Fruit fly (Drosophila melanogaster) whole organism, embryonic: Measurements from ENCODE around the gene CG44437.

ENCODE experiments used
- Adf1 ChIP-seq: fragments of 200-800 bp; sonication (Bioruptor generic); IDR thresholded peaks from 2 replicates; pipeline ENCODE4 v1.3.6; 2022; ENCODE audit warnings: missing biosample characterization, missing genetic modification characterization
- Aef1 ChIP-seq: fragments of 200-800 bp; sonication (Bioruptor generic); IDR thresholded peaks from 3 replicates; pipeline ENCODE4 v1.3.6; 2022; ENCODE audit warnings: missing biosample characterization, missing genetic modification characterization
- BtbVII ChIP-seq: fragments of 200-800 bp; sonication (Bioruptor generic); optimal IDR thresholded peaks from 3 replicates; lab custom pipeline; 2017; ENCODE audit warnings: missing biosample characterization, mild to moderate bottlenecking, missing genetic modification characterization
- C15 ChIP-seq: fragments of 200-800 bp; sonication (Bioruptor generic); IDR thresholded peaks from 3 replicates; pipeline ENCODE4 v1.3.6; 2022; ENCODE audit warnings: missing biosample characterization, missing genetic modification characterization
- CG11456 ChIP-seq: fragments of 200-800 bp; sonication (Bioruptor generic); IDR thresholded peaks from 3 replicates; pipeline ENCODE4 v1.3.6; 2022; ENCODE audit warnings: missing biosample characterization, missing genetic modification characterization
- CG12155 ChIP-seq: fragments of 200-800 bp; sonication (Bioruptor generic); optimal IDR thresholded peaks from 3 replicates; lab custom pipeline; 2016; ENCODE audit warnings: missing biosample characterization, missing genetic modification characterization
- CG12219 ChIP-seq: fragments of 200-800 bp; sonication (Bioruptor generic); optimal IDR thresholded peaks from 3 replicates; lab custom pipeline; 2018; ENCODE audit warnings: missing biosample characterization, mild to moderate bottlenecking, missing genetic modification characterization
- CG12942 ChIP-seq: fragments of 200-800 bp; sonication (Bioruptor generic); optimal IDR thresholded peaks from 3 replicates; lab custom pipeline; 2016; ENCODE audit warnings: missing biosample characterization, missing genetic modification characterization
- CG14441 ChIP-seq: fragments of 200-800 bp; sonication (Bioruptor generic); IDR thresholded peaks from 2 replicates; pipeline ENCODE4 v1.3.6; 2022; ENCODE audit warnings: missing biosample characterization, missing genetic modification characterization
- CG16863 ChIP-seq: fragments of 200-800 bp; sonication (Bioruptor generic); optimal IDR thresholded peaks from 3 replicates; lab custom pipeline; 2016; ENCODE audit warnings: missing biosample characterization, missing genetic modification characterization
- CG17361 ChIP-seq: fragments of 200-800 bp; sonication (Bioruptor generic); IDR thresholded peaks from 3 replicates; pipeline ENCODE4 v1.3.6; 2022; ENCODE audit warnings: missing biosample characterization, missing genetic modification characterization
- CG17568 ChIP-seq: fragments of 200-800 bp; sonication (Bioruptor generic); optimal IDR thresholded peaks from 2 replicates; lab custom pipeline; 2018; ENCODE audit warnings: missing biosample characterization, mild to moderate bottlenecking, missing genetic modification characterization, moderate library complexity
- CG17829 ChIP-seq: fragments of 200-800 bp; optimal IDR thresholded peaks from 2 replicates; lab custom pipeline; 2019; ENCODE audit warnings: missing biosample characterization, mild to moderate bottlenecking, missing genetic modification characterization, moderate library complexity
- CG1832 ChIP-seq: fragments of 200-800 bp; sonication (Bioruptor generic); optimal IDR thresholded peaks from 2 replicates; lab custom pipeline; 2017; ENCODE audit warnings: missing biosample characterization, mild to moderate bottlenecking, missing genetic modification characterization, inconsistent platforms
- CG2678 ChIP-seq: fragments of 200-800 bp; sonication (Bioruptor generic); optimal IDR thresholded peaks from 3 replicates; lab custom pipeline; 2019; ENCODE audit warnings: missing biosample characterization, mild to moderate bottlenecking, missing genetic modification characterization, moderate library complexity
- CG2875 ChIP-seq: fragments of 200-800 bp; sonication (Bioruptor generic); optimal IDR thresholded peaks from 2 replicates; lab custom pipeline; 2017; ENCODE audit warnings: missing biosample characterization, mild to moderate bottlenecking, missing genetic modification characterization, missing genetic modification reagents
- CG30403 ChIP-seq: fragments of 200-800 bp; sonication (Bioruptor generic); optimal IDR thresholded peaks from 3 replicates; lab custom pipeline; 2016; ENCODE audit warnings: missing biosample characterization, missing genetic modification characterization
- CG3065 ChIP-seq: fragments of 200-800 bp; sonication (Bioruptor generic); optimal IDR thresholded peaks from 2 replicates; lab custom pipeline; 2016; ENCODE audit warnings: missing biosample characterization, missing genetic modification characterization
- CG32532 ChIP-seq: fragments of 200-800 bp; sonication (Bioruptor generic); IDR thresholded peaks from 2 replicates; pipeline ENCODE4 v1.3.6; 2022; ENCODE audit warnings: missing biosample characterization, missing genetic modification characterization
- CG6175 ChIP-seq: fragments of 200-800 bp; sonication (Bioruptor generic); IDR thresholded peaks from 3 replicates; pipeline ENCODE4 v1.3.6; 2022; ENCODE audit warnings: missing biosample characterization, missing genetic modification characterization
- CG7786 ChIP-seq: fragments of 200-800 bp; sonication (Bioruptor generic); optimal IDR thresholded peaks from 2 replicates; lab custom pipeline; 2016; ENCODE audit warnings: missing biosample characterization, missing genetic modification characterization
- CG7987 ChIP-seq: fragments of 200-800 bp; sonication (Bioruptor generic); optimal IDR thresholded peaks from 2 replicates; lab custom pipeline; 2018; ENCODE audit warnings: missing biosample characterization, mild to moderate bottlenecking, missing genetic modification characterization, moderate library complexity
- Dll ChIP-seq: fragments of 200-800 bp; sonication (Bioruptor generic); IDR thresholded peaks from 4 replicates; pipeline ENCODE4 v1.3.6; 2022; ENCODE audit warnings: missing biosample characterization, missing genetic modification characterization; ENCODE audit not compliant: partially characterized antibody
- ERR ChIP-seq: fragments of 200-800 bp; sonication (Bioruptor generic); optimal IDR thresholded peaks from 2 replicates; lab custom pipeline; 2016; ENCODE audit warnings: missing biosample characterization, missing genetic modification characterization
- Hey ChIP-seq: fragments of 200-800 bp; sonication (Bioruptor generic); optimal IDR thresholded peaks from 3 replicates; lab custom pipeline; 2018; ENCODE audit warnings: missing biosample characterization, mild to moderate bottlenecking, missing genetic modification characterization
- MESR4 ChIP-seq: fragments of 200-800 bp; sonication (Bioruptor generic); optimal IDR thresholded peaks from 2 replicates; lab custom pipeline; 2018; ENCODE audit warnings: missing biosample characterization, mild to moderate bottlenecking, missing genetic modification characterization, moderate library complexity
- NC2β ChIP-seq: fragments of 200-800 bp; sonication (Bioruptor generic); optimal IDR thresholded peaks from 2 replicates; lab custom pipeline; 2016; ENCODE audit warnings: missing biosample characterization, missing genetic modification characterization
- Neu2 ChIP-seq: fragments of 200-800 bp; sonication (Bioruptor generic); optimal IDR thresholded peaks from 3 replicates; lab custom pipeline; 2016; ENCODE audit warnings: missing biosample characterization, missing genetic modification characterization, borderline replicate concordance
- Oli ChIP-seq: fragments of 200-800 bp; sonication (Bioruptor generic); optimal IDR thresholded peaks from 2 replicates; lab custom pipeline; 2018; ENCODE audit warnings: missing biosample characterization, mild to moderate bottlenecking, missing genetic modification characterization, moderate library complexity
- Opbp ChIP-seq: fragments of 200-800 bp; sonication (Bioruptor generic); IDR thresholded peaks from 3 replicates; pipeline ENCODE4 v1.3.6; 2022; ENCODE audit warnings: missing biosample characterization, missing genetic modification characterization; ENCODE audit not compliant: partially characterized antibody
- PHDP ChIP-seq: fragments of 200-800 bp; sonication (Bioruptor generic); optimal IDR thresholded peaks from 3 replicates; lab custom pipeline; 2018; ENCODE audit warnings: missing biosample characterization, mild to moderate bottlenecking, missing genetic modification characterization, moderate library complexity
- Ravus ChIP-seq: fragments of 200-800 bp; sonication (Bioruptor generic); IDR thresholded peaks from 2 replicates; pipeline ENCODE4 v1.3.6; 2022; ENCODE audit warnings: missing biosample characterization, missing genetic modification characterization
- Stat92E ChIP-seq, 3 experiments: fragments of >200 bp in 2 of 3; fragments of 200-800 bp in 1 of 3; sonication (Bioruptor generic) in 1 of 3; optimal IDR thresholded peaks; 2 replicates each; lab custom pipeline; 2017 to 2019; ENCODE audit warnings: missing biosample characterization in 3 of 3, missing genetic modification characterization in 3 of 3, mild to moderate bottlenecking in 1 of 3, moderate library complexity in 1 of 3
- ase ChIP-seq: fragments of 200-800 bp; sonication (Bioruptor generic); IDR thresholded peaks from 3 replicates; pipeline ENCODE4 v1.3.6; 2022; ENCODE audit warnings: missing biosample characterization, missing genetic modification characterization
- br ChIP-seq: fragments of >200 bp; optimal IDR thresholded peaks from 2 replicates; lab custom pipeline; 2017
- chm ChIP-seq: fragments of 200-800 bp; sonication (Bioruptor generic); IDR thresholded peaks from 2 replicates; pipeline ENCODE4 v1.3.6; 2022; ENCODE audit warnings: missing biosample characterization, missing genetic modification characterization
- crc ChIP-seq: fragments of 200-800 bp; sonication (Bioruptor generic); optimal IDR thresholded peaks from 2 replicates; lab custom pipeline; 2016; ENCODE audit warnings: missing biosample characterization, missing genetic modification characterization
- dmrt11E ChIP-seq: fragments of 200-800 bp; sonication (Bioruptor generic); optimal IDR thresholded peaks from 3 replicates; lab custom pipeline; 2018; ENCODE audit warnings: missing biosample characterization, mild to moderate bottlenecking, missing genetic modification characterization, moderate library complexity
- dpn ChIP-seq, 2 experiments: fragments of 200-800 bp; sonication (Bioruptor generic); optimal IDR thresholded peaks; 3 replicates each; lab custom pipeline; 2016; ENCODE audit warnings: missing biosample characterization in 2 of 2, missing genetic modification characterization in 2 of 2
- fd96Cb ChIP-seq: fragments of 200-800 bp; sonication (Bioruptor generic); optimal IDR thresholded peaks from 2 replicates; lab custom pipeline; 2018; ENCODE audit warnings: missing biosample characterization, mild to moderate bottlenecking, missing genetic modification characterization, moderate library complexity
- gsb ChIP-seq: fragments of 200-800 bp; sonication (Bioruptor generic); IDR thresholded peaks from 2 replicates; pipeline ENCODE4 v1.3.6; 2022; ENCODE audit warnings: missing biosample characterization, missing genetic modification characterization
- ham ChIP-seq: fragments of 200-800 bp; sonication (Bioruptor generic); IDR thresholded peaks from 2 replicates; pipeline ENCODE4 v1.3.6; 2022; ENCODE audit warnings: missing biosample characterization, missing genetic modification characterization
- her ChIP-seq: fragments of 200-800 bp; sonication (Bioruptor generic); optimal IDR thresholded peaks from 2 replicates; lab custom pipeline; 2016; ENCODE audit warnings: missing biosample characterization, missing genetic modification characterization
- jigr1 ChIP-seq: fragments of 200-800 bp; sonication (Bioruptor generic); IDR thresholded peaks from 3 replicates; pipeline ENCODE4 v1.3.6; 2022; ENCODE audit warnings: missing biosample characterization, missing genetic modification characterization
- schlank ChIP-seq: fragments of 200-800 bp; sonication (Bioruptor generic); optimal IDR thresholded peaks from 2 replicates; lab custom pipeline; 2018; ENCODE audit warnings: missing biosample characterization, mild to moderate bottlenecking, missing genetic modification characterization
- seq ChIP-seq: fragments of 200-800 bp; sonication (Bioruptor generic); IDR thresholded peaks from 2 replicates; pipeline ENCODE4 v1.3.6; 2022; ENCODE audit warnings: missing biosample characterization, missing genetic modification characterization
- tgo ChIP-seq: fragments of 200-800 bp; sonication (Bioruptor generic); IDR thresholded peaks from 3 replicates; pipeline ENCODE4 v1.3.6; 2022; ENCODE audit warnings: missing biosample characterization, missing genetic modification characterization
- z ChIP-seq: fragments of 200-800 bp; sonication (Bioruptor generic); IDR thresholded peaks from 3 replicates; pipeline ENCODE4 v1.3.6; 2022; ENCODE audit warnings: missing biosample characterization, missing genetic modification characterization

Gene CG44437

DNA sequence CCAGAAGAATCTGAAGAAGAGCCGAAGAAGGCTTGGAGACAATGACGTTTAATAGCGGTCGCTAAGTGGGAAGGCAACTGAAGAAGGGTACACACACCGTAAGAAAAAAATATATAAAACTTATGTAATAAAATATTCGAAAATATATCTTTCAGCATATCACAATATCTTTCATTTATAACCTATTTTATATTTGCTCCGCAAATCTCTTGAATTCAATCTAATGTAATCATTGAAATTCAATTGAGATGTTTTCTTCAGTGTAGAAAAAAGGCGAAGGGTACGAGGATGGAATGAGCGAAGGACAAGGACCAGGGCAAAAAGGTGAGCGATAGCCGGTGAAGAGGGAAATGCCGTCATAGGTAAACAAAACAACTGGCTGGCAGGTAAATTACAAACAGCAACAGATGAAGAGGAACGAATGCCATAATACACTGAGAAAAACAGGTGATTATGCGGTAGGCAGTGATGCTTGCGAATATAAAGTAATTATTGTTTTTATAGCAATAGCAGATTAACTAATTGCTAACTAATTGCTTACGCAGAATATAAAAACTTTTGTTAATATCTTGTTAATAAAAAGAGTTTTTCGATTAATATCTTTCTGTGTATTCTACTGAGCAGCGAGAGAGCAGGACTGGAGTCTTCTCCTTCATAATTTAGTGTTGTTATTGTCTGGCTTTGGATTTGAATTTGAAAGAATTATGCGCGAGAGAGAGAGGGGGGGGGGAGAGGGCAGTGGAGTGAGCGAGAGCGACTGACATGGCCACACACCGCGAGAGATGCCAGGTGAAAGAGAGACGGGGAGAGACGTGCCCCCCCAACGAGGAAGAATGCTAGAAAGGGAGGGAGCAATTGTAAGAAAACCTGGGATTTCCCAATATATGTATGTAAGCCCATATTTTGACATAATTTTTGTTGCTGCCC, 32.0 kb upstream of the CG44437 start (continued):
- TF ChIP-seq NC2β, result peak; percentile 76
- peak; percentile 74; the same call in 1 of the 3 replicates for TF ChIP-seq CG6175 (GFP tag; lab: Robert Waterston, UW)
- TF ChIP-seq her (GFP tag; lab: Kevin White, UChicago), result peak; percentile 23
- TF ChIP-seq crc, result peak; percentile 58
- TF ChIP-seq PHDP (tag; lab: Kevin White, UChicago), result peak; percentile 61
- TF ChIP-seq chm (GFP tag; lab: Robert Waterston, UW), result peak; percentile 82; the same call in 1 of the 2 replicates
- TF ChIP-seq CG17361 (GFP tag; lab: Robert Waterston, UW), result peak; percentile 89
- peak; percentile 64 for TF ChIP-seq BtbVII
- TF ChIP-seq C15 (GFP tag; lab: Robert Waterston, UW), result no peak
- TF ChIP-seq ham, result 0 out of 2 replicates have a peak, but pooled peaks have one; percentile 47
- TF ChIP-seq CG12219 (GFP tag; lab: Kevin White, UChicago), result peak; percentile 60
- TF ChIP-seq Oli (tag; lab: Kevin White, UChicago), result peak; percentile 85
- TF ChIP-seq dpn (GFP tag; optimal IDR thresholded peaks at IDR 0.05; lab: Kevin White, UChicago), result peak; percentile 71 to 82
- TF ChIP-seq MESR4 (GFP tag; lab: Kevin White, UChicago), result no peak
- peak; percentile 38 for TF ChIP-seq schlank (tag; lab: Kevin White, UChicago)
- peak; percentile 79 for TF ChIP-seq tgo (GFP tag; lab: Robert Waterston, UW)
- TF ChIP-seq CG12155 (GFP tag; lab: Kevin White, UChicago), result peak; percentile 77
- peak; percentile 96 for TF ChIP-seq dmrt11E (tag; lab: Kevin White, UChicago)
- TF ChIP-seq Aef1 (GFP tag; lab: Robert Waterston, UW), result peak; percentile 62; the same call in 2 of the 3 replicates
- TF ChIP-seq CG12942 (GFP tag; lab: Kevin White, UChicago), result peak; percentile 69
- TF ChIP-seq br (lab: Kevin White, UChicago), result no peak
- peak; percentile 35; the same call in 1 of the 2 replicates for TF ChIP-seq seq (GFP tag; lab: Robert Waterston, UW)
- TF ChIP-seq CG30403, result peak; percentile 84
- peak in 1 of 3 experiments; percentile 69 for TF ChIP-seq Stat92E (GFP tag; optimal IDR thresholded peaks at IDR 0.05; lab: Kevin White, UChicago)
- TF ChIP-seq CG11456, result peak; percentile 63; the same call in 1 of the 3 replicates
- TF ChIP-seq CG16863 (GFP tag; lab: Kevin White, UChicago), result peak; percentile 79
- TF ChIP-seq CG7786 (GFP tag; lab: Kevin White, UChicago), result peak; percentile 74
- peak; percentile 59 for TF ChIP-seq ERR (GFP tag; lab: Kevin White, UChicago)
- peak; percentile 17 for TF ChIP-seq Ravus (GFP tag; lab: Robert Waterston, UW)
- TF ChIP-seq fd96Cb, result peak; percentile 76
- peak; percentile 93 for TF ChIP-seq Neu2 (GFP tag; lab: Kevin White, UChicago)
- TF ChIP-seq z (GFP tag; lab: Robert Waterston, UW), result peak; percentile 33; the same call in 1 of the 3 replicates
- peak; percentile 48 for TF ChIP-seq CG17568
- no peak for TF ChIP-seq CG7987
- peak; percentile 87 for TF ChIP-seq CG2678 (tag; lab: Kevin White, UChicago)
- peak; percentile 52; the same call in 1 of the 3 replicates for TF ChIP-seq jigr1 (GFP tag; lab: Robert Waterston, UW)
- peak; percentile 75 for TF ChIP-seq CG32532 (GFP tag; lab: Robert Waterston, UW)
- no peak for TF ChIP-seq Hey (tag; lab: Kevin White, UChicago)
- TF ChIP-seq Dll (GFP tag; lab: Robert Waterston, UW), result no peak
- TF ChIP-seq CG17829 (tag; lab: Kevin White, UChicago), result peak; percentile 91
- TF ChIP-seq CG1832 (GFP tag; lab: Kevin White, UChicago), result peak; percentile 84
- no peak for TF ChIP-seq gsb (GFP tag; lab: Robert Waterston, UW)
- TF ChIP-seq CG2875 (GFP tag; lab: Kevin White, UChicago), result peak; percentile 72
- TF ChIP-seq CG14441 (GFP tag; lab: Robert Waterston, UW), result peak; percentile 67
- no peak for TF ChIP-seq CG3065 (GFP tag; lab: Kevin White, UChicago)
- TF ChIP-seq ase (GFP tag; lab: Robert Waterston, UW), result peak; percentile 68
- TF ChIP-seq Opbp (GFP tag; lab: Robert Waterston, UW), result no peak
- TF ChIP-seq Adf1 (GFP tag; lab: Robert Waterston, UW), result no peak
